Fruit fly (Drosophila melanogaster) whole organism: ENCODE data around the gene Srr.

ENCODE experiments used
- CG8478 ChIP-seq: fragments of >200 bp; optimal IDR thresholded peaks from 2 replicates; lab custom pipeline; 2018; ENCODE audit warnings: inconsistent platforms
- Dll ChIP-seq: fragments of >200 bp; optimal IDR thresholded peaks from 2 replicates; lab custom pipeline; 2017
- psq ChIP-seq: fragments of >200 bp; optimal IDR thresholded peaks from 2 replicates; lab custom pipeline; 2017

DNA sequence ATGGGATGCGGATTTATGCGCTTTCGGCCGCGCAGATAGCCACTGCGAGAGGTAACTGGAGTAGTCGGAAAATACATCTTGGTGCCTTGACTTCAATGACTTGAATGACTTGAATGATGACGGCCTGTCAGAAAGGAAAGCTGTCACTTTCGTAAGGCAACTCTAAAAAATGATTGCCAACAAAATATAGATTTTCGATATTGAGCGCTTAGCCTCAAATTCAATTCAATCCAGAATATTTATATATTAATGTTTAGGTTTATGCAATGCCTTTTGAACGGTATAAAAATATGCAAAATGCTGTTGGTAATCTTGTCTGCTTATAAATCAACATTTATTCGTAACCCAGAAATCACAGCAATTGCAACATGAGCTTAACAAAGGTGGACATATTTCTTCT is 42.9 kb downstream of the Srr start, which contains the start of gene CG44261:
- TF ChIP-seq CG8478 (lab: Kevin White, UChicago) (no peak), psq (lab: Kevin White, UChicago) (no peak), Dll (no peak)
